Fruit fly (Drosophila melanogaster): ENCODE results near the gene Msp300.
A peak's percentile ranks its signal among the peaks of the same experiment; 100 is the strongest.

Msp300 gene

DNA sequence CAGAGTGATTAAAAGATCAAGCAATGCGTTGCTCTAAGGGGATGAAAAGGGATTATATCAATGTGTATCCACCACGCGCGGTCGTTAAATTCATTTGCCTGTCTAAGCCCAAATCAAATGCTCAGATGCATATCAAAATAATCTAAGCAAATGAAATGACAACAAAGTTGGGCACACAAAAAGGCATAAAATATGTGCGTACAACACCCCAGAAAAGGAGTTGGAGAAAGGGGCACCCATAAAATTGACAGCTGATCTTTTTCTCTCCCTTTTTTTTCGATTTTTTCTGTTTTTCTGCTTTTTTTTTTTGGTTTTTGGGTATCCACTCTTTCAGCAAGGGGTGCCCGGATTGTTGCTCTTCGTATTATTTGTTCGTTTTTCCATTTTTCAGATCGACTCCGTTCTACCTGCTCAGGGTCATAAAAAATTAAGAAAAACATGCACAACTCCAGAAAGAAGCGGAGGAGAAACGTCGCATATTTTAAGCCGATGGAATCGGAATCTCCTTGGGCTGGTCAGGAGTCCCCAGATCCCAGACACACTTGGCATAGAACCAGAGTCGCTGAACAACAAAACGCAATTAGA is 134.1 kb downstream of the Msp300 start (continued):
- TF ChIP-seq D (optimal IDR thresholded peaks at IDR 0.05) (no peak), D (GFP tag; optimal IDR thresholded peaks at IDR 0.05) (no peak), Dbx (GFP tag; IDR thresholded peaks at IDR 0.05) (no peak), crp (GFP tag; optimal IDR thresholded peaks at IDR 0.05) (no peak), eve (GFP tag; optimal IDR thresholded peaks at IDR 0.05) (peak in 1 of 2 experiments; percentile 49), sens (GFP tag) (peak; percentile 7), exex (tag; optimal IDR thresholded peaks at IDR 0.05) (no peak), HmgD (GFP tag; optimal IDR thresholded peaks at IDR 0.05) (no peak), CG31441 (GFP tag; IDR thresholded peaks at IDR 0.05) (no peak), CG11456 (GFP tag; IDR thresholded peaks at IDR 0.05) (no peak), E2f2 (GFP tag; IDR thresholded peaks at IDR 0.05) (no peak), abd-A (tag; optimal IDR thresholded peaks at IDR 0.05) (peak; percentile 40), Ssrp (tag; optimal IDR thresholded peaks at IDR 0.05) (no peak), CG13123 (GFP tag; optimal IDR thresholded peaks at IDR 0.05) (no peak), CG7745 (tag; optimal IDR thresholded peaks at IDR 0.05) (peak; percentile 80), CG2712 (tag; optimal IDR thresholded peaks at IDR 0.05) (no peak)

DNA sequence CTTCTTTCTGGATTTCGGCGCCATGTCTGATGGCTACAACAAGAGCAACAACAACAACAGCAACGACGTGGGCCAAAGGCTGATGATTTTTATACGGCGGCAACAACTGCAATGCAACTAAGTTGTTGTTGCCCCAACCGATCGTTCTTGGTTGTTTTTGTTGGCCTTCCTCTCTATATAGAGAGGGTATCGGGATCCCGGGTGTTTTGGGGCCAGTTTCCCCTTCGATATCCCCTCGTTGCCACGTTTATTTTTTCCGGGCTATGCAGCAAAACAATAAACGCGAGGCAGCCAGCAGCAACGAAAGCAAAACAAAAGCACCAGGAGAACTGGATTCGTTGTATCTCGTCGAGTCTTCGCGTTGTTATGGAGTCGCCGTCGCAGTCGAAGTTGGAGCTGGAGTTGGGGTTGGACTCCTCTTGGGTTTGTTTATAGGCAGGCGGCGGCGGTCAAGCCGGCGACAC is 135.7 kb downstream of the Msp300 start:
- TF ChIP-seq D19A (tag; optimal IDR thresholded peaks at IDR 0.05) (peak; percentile 19), Stat92E (GFP tag; optimal IDR thresholded peaks at IDR 0.05) (no peak), CG4360 (GFP tag; IDR thresholded peaks at IDR 0.05) (peak; percentile 91), B-H2 (GFP tag; optimal IDR thresholded peaks at IDR 0.05) (no peak), fru (optimal IDR thresholded peaks at IDR 0.05) (no peak), nom (GFP tag; optimal IDR thresholded peaks at IDR 0.05) (peak; percentile 74), Myb (GFP tag; optimal IDR thresholded peaks at IDR 0.05) (no peak), crol (GFP tag; IDR thresholded peaks at IDR 0.05) (peak; percentile 52), otp (GFP tag; IDR thresholded peaks at IDR 0.05) (0 out of 3 replicates have a peak, but pooled peaks have one; percentile 6), Med (GFP tag) (peak; percentile 59), CG2199 (GFP tag; IDR thresholded peaks at IDR 0.05) (no peak; the same call in 2 of the 3 replicates), CG10274 (GFP tag; optimal IDR thresholded peaks at IDR 0.05) (no peak), Hr3 (GFP tag; optimal IDR thresholded peaks at IDR 0.05) (no peak), CG7556 (GFP tag; optimal IDR thresholded peaks at IDR 0.05) (no peak)

- TF ChIP-seq croc (GFP tag; conservative IDR thresholded peaks at IDR 0.05): no peak
- TF ChIP-seq chinmo (GFP tag; IDR thresholded peaks at IDR 0.05; ENCODE audit: partially characterized antibody): peak; percentile 80; the same call in 2 of the 4 replicates
- TF ChIP-seq CG12104 (GFP tag; optimal IDR thresholded peaks at IDR 0.05): no peak
- TF ChIP-seq CG6254 (GFP tag; optimal IDR thresholded peaks at IDR 0.05): peak; percentile 36
- no peak for TF ChIP-seq CG9609 (GFP tag; optimal IDR thresholded peaks at IDR 0.05)
- TF ChIP-seq D (optimal IDR thresholded peaks at IDR 0.05): no peak
- no peak for TF ChIP-seq D (GFP tag; optimal IDR thresholded peaks at IDR 0.05)
- no peak for TF ChIP-seq dmrt99B (tag; optimal IDR thresholded peaks at IDR 0.05)
- peak; percentile 7 for TF ChIP-seq CG2202 (tag; optimal IDR thresholded peaks at IDR 0.05)
- TF ChIP-seq CG7786 (GFP tag; optimal IDR thresholded peaks at IDR 0.05): no peak
- TF ChIP-seq Hmx (GFP tag; optimal IDR thresholded peaks at IDR 0.05): no peak
- TF ChIP-seq jigr1 (GFP tag; IDR thresholded peaks at IDR 0.05): no peak
- no peak for TF ChIP-seq Gug (GFP tag; IDR thresholded peaks at IDR 0.05)
- TF ChIP-seq Meics (GFP tag; optimal IDR thresholded peaks at IDR 0.05): no peak
- peak; percentile 13 for TF ChIP-seq vfl (GFP tag; optimal IDR thresholded peaks at IDR 0.05)
- peak; percentile 44 for TF ChIP-seq nau (GFP tag; optimal IDR thresholded peaks at IDR 0.05)
- TF ChIP-seq sr (GFP tag; IDR thresholded peaks at IDR 0.05): no peak
- no peak for TF ChIP-seq CG17612 (GFP tag; IDR thresholded peaks at IDR 0.05)
- TF ChIP-seq lilli (GFP tag; optimal IDR thresholded peaks at IDR 0.05): peak; percentile 10
- no peak for TF ChIP-seq dm (GFP tag; optimal IDR thresholded peaks at IDR 0.05)
- TF ChIP-seq her (GFP tag; optimal IDR thresholded peaks at IDR 0.05): no peak
Measured at dm6 chr2L:5237175-5237753, 136.6 kb downstream of the Msp300 start.

Data from whole organism, embryonic.